Fruit fly (Drosophila melanogaster): ENCODE measurements around the gene Abcd3.

The Abcd3 gene

DNA sequence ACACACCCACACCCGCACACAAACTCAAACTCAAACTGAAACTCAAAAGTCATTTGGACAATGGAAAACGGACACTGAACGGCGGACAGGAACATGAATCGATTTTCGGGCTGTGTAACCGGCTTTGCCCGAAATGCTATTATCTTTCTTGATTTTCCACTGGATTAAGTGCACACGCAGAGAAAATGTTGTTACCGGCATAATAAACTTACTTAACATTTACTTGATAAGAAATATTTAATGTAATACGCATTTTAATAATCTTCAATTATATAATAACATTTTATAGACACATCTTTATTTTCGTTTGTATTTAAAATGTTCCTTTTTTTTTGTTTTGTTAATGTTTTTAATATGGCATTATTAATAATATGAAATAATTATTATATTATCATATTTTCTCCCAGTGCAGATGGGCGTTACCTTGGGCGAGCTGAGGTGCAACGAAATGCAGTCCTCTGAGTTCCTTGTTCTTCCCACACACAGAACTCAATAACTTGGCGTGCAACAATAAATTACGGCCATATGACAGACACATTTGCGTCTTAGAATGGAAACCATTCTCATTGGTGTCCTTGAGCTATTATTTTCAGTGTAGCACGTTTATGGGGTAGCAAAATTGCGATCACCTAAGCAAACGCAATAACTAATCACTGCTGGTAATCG is 14.4 kb downstream of the Abcd3 start, which contains the start of gene CG12702 (continued):
- TF ChIP-seq CG9727 (GFP tag; optimal IDR thresholded peaks at IDR 0.05), result peak; percentile 35
- TF ChIP-seq CG12155 (GFP tag; optimal IDR thresholded peaks at IDR 0.05), result no peak
- TF ChIP-seq CG2199 (GFP tag; IDR thresholded peaks at IDR 0.05), result 0 out of 3 replicates have a peak, but pooled peaks have one; percentile 50
- TF ChIP-seq CG10979 (tag; optimal IDR thresholded peaks at IDR 0.05), result peak; percentile 14

- TF ChIP-seq kah (GFP tag; optimal IDR thresholded peaks at IDR 0.05), result peak; percentile 88
- 0 out of 2 replicates have a peak, but pooled peaks have one; percentile 40 for TF ChIP-seq CG4404 (GFP tag; IDR thresholded peaks at IDR 0.05)
- TF ChIP-seq Sox100B (GFP tag; optimal IDR thresholded peaks at IDR 0.05), result no peak
- no peak for TF ChIP-seq prd (optimal IDR thresholded peaks at IDR 0.05)
- peak; percentile 26; the same call in 1 of the 3 replicates for TF ChIP-seq prd (GFP tag; IDR thresholded peaks at IDR 0.05)
- peak; percentile 62 for TF ChIP-seq sqz (GFP tag; optimal IDR thresholded peaks at IDR 0.05)
- no peak for TF ChIP-seq Sry-β (GFP tag; optimal IDR thresholded peaks at IDR 0.05)
- TF ChIP-seq Sox102F (GFP tag; optimal IDR thresholded peaks at IDR 0.05), result no peak
- peak; percentile 37 for TF ChIP-seq CG17829 (tag; optimal IDR thresholded peaks at IDR 0.05)
- TF ChIP-seq CG13424 (tag; optimal IDR thresholded peaks at IDR 0.05), result peak; percentile 1
- TF ChIP-seq scrt (GFP tag; optimal IDR thresholded peaks at IDR 0.05), result peak; percentile 19
- no peak for TF ChIP-seq bbx (GFP tag; IDR thresholded peaks at IDR 0.05; ENCODE audit: partially characterized antibody)
- no peak for TF ChIP-seq lov (optimal IDR thresholded peaks at IDR 0.05)
- 0 out of 3 replicates have a peak, but pooled peaks have one; percentile 17 for TF ChIP-seq lov (GFP tag; IDR thresholded peaks at IDR 0.05)
- no peak for TF ChIP-seq tap (tag; optimal IDR thresholded peaks at IDR 0.05)
- no peak for TF ChIP-seq CG18764 (GFP tag; optimal IDR thresholded peaks at IDR 0.05)
- no peak for TF ChIP-seq salm (tag; optimal IDR thresholded peaks at IDR 0.05)
- TF ChIP-seq kni (GFP tag; optimal IDR thresholded peaks at IDR 0.05), result peak; percentile 8
- TF ChIP-seq MBD-R2 (GFP tag; IDR thresholded peaks at IDR 0.05), result no peak
- TF ChIP-seq Mrtf (GFP tag; IDR thresholded peaks at IDR 0.05), result no peak
- 0 out of 2 replicates have a peak, but pooled peaks have one; percentile 16 for TF ChIP-seq CG31441 (GFP tag; IDR thresholded peaks at IDR 0.05)
- peak; percentile 23; the same call in 1 of the 2 replicates for TF ChIP-seq Xrp1 (GFP tag; IDR thresholded peaks at IDR 0.05)
- TF ChIP-seq Ets65A (GFP tag), result peak; percentile 23
- TF ChIP-seq en (GFP tag; optimal IDR thresholded peaks at IDR 0.05), result no peak
- peak; percentile 22 for TF ChIP-seq trem (tag; optimal IDR thresholded peaks at IDR 0.05)
- peak; percentile 62 for TF ChIP-seq CG10979 (tag; optimal IDR thresholded peaks at IDR 0.05)
- TF ChIP-seq pzg (GFP tag; optimal IDR thresholded peaks at IDR 0.05), result no peak
- TF ChIP-seq CG6689 (GFP tag; IDR thresholded peaks at IDR 0.05), result peak; percentile 25; the same call in 1 of the 2 replicates
- TF ChIP-seq CG14710 (tag; optimal IDR thresholded peaks at IDR 0.05), result peak; percentile 55
- TF ChIP-seq pros (GFP tag; optimal IDR thresholded peaks at IDR 0.05), result peak; percentile 45
- peak; percentile 97 for TF ChIP-seq CG4820 (GFP tag; optimal IDR thresholded peaks at IDR 0.05)
- no peak for TF ChIP-seq luna (GFP tag; optimal IDR thresholded peaks at IDR 0.05)
- TF ChIP-seq gsb-n (tag; optimal IDR thresholded peaks at IDR 0.05), result peak; percentile 13
- TF ChIP-seq Mad (GFP tag; optimal IDR thresholded peaks at IDR 0.05), result no peak
- no peak for TF ChIP-seq vnd (GFP tag; IDR thresholded peaks at IDR 0.05; ENCODE audit: partially characterized antibody)
- no peak for TF ChIP-seq CG9932 (GFP tag; IDR thresholded peaks at IDR 0.05)
- TF ChIP-seq fd102C (GFP tag; optimal IDR thresholded peaks at IDR 0.05), result no peak
- 0 out of 3 replicates have a peak, but pooled peaks have one; percentile 68 for TF ChIP-seq CG2199 (GFP tag; IDR thresholded peaks at IDR 0.05)
- peak; percentile 51 for TF ChIP-seq zf30C (GFP tag; optimal IDR thresholded peaks at IDR 0.05)
- no peak for TF ChIP-seq Doc3 (GFP tag; IDR thresholded peaks at IDR 0.05; ENCODE audit: partially characterized antibody)
- peak; percentile 88 for TF ChIP-seq CG15479 (GFP tag; optimal IDR thresholded peaks at IDR 0.05)
- TF ChIP-seq CG17361 (GFP tag; IDR thresholded peaks at IDR 0.05), result peak; percentile 56; the same call in 2 of the 3 replicates
- TF ChIP-seq CG13775 (GFP tag; optimal IDR thresholded peaks at IDR 0.05), result peak; percentile 15
- peak; percentile 80 for TF ChIP-seq CG15696 (tag; optimal IDR thresholded peaks at IDR 0.05)
Measured at dm6 chrX:19765490-19766212, 15.1 kb downstream of the Abcd3 start.
